Fruit fly (Drosophila melanogaster): ENCODE measurements around the gene CG11327.

CG11327 gene

dm6 chr2L:6698387-6698786, 11.9 kb upstream of the CG11327 start (continued):
- TF ChIP-seq PHDP (tag; optimal IDR thresholded peaks at IDR 0.05) (peak; percentile 29), CG7372 (GFP tag; IDR thresholded peaks at IDR 0.05) (0 out of 2 replicates have a peak, but pooled peaks have one; percentile 43), CG31388 (GFP tag; optimal IDR thresholded peaks at IDR 0.05) (no peak), grn (GFP tag; optimal IDR thresholded peaks at IDR 0.05) (no peak), CG4282 (GFP tag; optimal IDR thresholded peaks at IDR 0.05) (no peak), luna (GFP tag; optimal IDR thresholded peaks at IDR 0.05) (no peak), Fer3 (tag; optimal IDR thresholded peaks at IDR 0.05) (peak; percentile 22), Dip3 (GFP tag; optimal IDR thresholded peaks at IDR 0.05) (no peak), CG10431 (GFP tag; optimal IDR thresholded peaks at IDR 0.05) (no peak), zfh2 (GFP tag; optimal IDR thresholded peaks at IDR 0.05) (peak; percentile 1), usp (GFP tag; optimal IDR thresholded peaks at IDR 0.05) (no peak), CG5245 (GFP tag; optimal IDR thresholded peaks at IDR 0.05) (no peak), CG10274 (GFP tag; optimal IDR thresholded peaks at IDR 0.05) (no peak), CG18476 (GFP tag; optimal IDR thresholded peaks at IDR 0.05) (peak; percentile 4), Spps (tag; optimal IDR thresholded peaks at IDR 0.05) (no peak), CG16863 (GFP tag; optimal IDR thresholded peaks at IDR 0.05) (peak; percentile 8), Bteb2 (GFP tag; optimal IDR thresholded peaks at IDR 0.05) (no peak), CG9876 (GFP tag; optimal IDR thresholded peaks at IDR 0.05) (no peak), Camta (GFP tag; optimal IDR thresholded peaks at IDR 0.05) (no peak), dmrt11E (tag; optimal IDR thresholded peaks at IDR 0.05) (peak; percentile 46), sens-2 (GFP tag; IDR thresholded peaks at IDR 0.05) (peak; percentile 42; the same call in 1 of the 2 replicates), Hr51 (GFP tag; optimal IDR thresholded peaks at IDR 0.05) (peak in 1 of 2 experiments; percentile 63), grau (tag; optimal IDR thresholded peaks at IDR 0.05) (peak; percentile 50), CG6791 (GFP tag; IDR thresholded peaks at IDR 0.05; ENCODE audit: partially characterized antibody) (no peak), CG14014 (GFP tag; IDR thresholded peaks at IDR 0.05) (peak; percentile 58; the same call in 1 of the 2 replicates), CG15479 (GFP tag; optimal IDR thresholded peaks at IDR 0.05) (no peak), CG3407 (GFP tag; optimal IDR thresholded peaks at IDR 0.05) (no peak), slbo (GFP tag; IDR thresholded peaks at IDR 0.05) (peak; percentile 71), CG12219 (GFP tag; optimal IDR thresholded peaks at IDR 0.05) (peak; percentile 34), sc (optimal IDR thresholded peaks at IDR 0.05) (no peak), sc (GFP tag; optimal IDR thresholded peaks at IDR 0.05) (no peak), Ssrp (tag; optimal IDR thresholded peaks at IDR 0.05) (peak; percentile 42), sd (tag; optimal IDR thresholded peaks at IDR 0.05) (no peak), dati (GFP tag; IDR thresholded peaks at IDR 0.05) (0 out of 2 replicates have a peak, but pooled peaks have one; percentile 25), chif (GFP tag; optimal IDR thresholded peaks at IDR 0.05) (peak; percentile 14 to 57), tx (GFP tag; optimal IDR thresholded peaks at IDR 0.05) (no peak), fd64A (GFP tag; optimal IDR thresholded peaks at IDR 0.05) (no peak), dpn (GFP tag; optimal IDR thresholded peaks at IDR 0.05) (peak in 1 of 2 experiments; percentile 59), CG2712 (tag; optimal IDR thresholded peaks at IDR 0.05) (peak; percentile 61), CG10462 (GFP tag; optimal IDR thresholded peaks at IDR 0.05) (no peak), CG6654 (GFP tag; optimal IDR thresholded peaks at IDR 0.05) (no peak), CG7556 (GFP tag; optimal IDR thresholded peaks at IDR 0.05) (peak; percentile 21), CG10654 (GFP tag; optimal IDR thresholded peaks at IDR 0.05) (peak; percentile 20), Vsx1 (GFP tag; optimal IDR thresholded peaks at IDR 0.05) (no peak), CG7357 (GFP tag; IDR thresholded peaks at IDR 0.05) (0 out of 3 replicates have a peak, but pooled peaks have one; percentile 12), nom (GFP tag; optimal IDR thresholded peaks at IDR 0.05) (no peak), CG1233 (GFP tag; optimal IDR thresholded peaks at IDR 0.05) (peak; percentile 47), trh (GFP tag; optimal IDR thresholded peaks at IDR 0.05) (no peak), NFAT (GFP tag; IDR thresholded peaks at IDR 0.05) (no peak), ara (GFP tag; IDR thresholded peaks at IDR 0.05) (peak; percentile 58; the same call in 1 of the 2 replicates), lov (optimal IDR thresholded peaks at IDR 0.05) (no peak), lov (GFP tag; IDR thresholded peaks at IDR 0.05) (peak; percentile 68; the same call in 1 of the 3 replicates)

Measured in whole organism, embryonic.